Fruit fly (Drosophila melanogaster): ENCODE measurements around the gene Unc-76.

Unc-76 gene

DNA sequence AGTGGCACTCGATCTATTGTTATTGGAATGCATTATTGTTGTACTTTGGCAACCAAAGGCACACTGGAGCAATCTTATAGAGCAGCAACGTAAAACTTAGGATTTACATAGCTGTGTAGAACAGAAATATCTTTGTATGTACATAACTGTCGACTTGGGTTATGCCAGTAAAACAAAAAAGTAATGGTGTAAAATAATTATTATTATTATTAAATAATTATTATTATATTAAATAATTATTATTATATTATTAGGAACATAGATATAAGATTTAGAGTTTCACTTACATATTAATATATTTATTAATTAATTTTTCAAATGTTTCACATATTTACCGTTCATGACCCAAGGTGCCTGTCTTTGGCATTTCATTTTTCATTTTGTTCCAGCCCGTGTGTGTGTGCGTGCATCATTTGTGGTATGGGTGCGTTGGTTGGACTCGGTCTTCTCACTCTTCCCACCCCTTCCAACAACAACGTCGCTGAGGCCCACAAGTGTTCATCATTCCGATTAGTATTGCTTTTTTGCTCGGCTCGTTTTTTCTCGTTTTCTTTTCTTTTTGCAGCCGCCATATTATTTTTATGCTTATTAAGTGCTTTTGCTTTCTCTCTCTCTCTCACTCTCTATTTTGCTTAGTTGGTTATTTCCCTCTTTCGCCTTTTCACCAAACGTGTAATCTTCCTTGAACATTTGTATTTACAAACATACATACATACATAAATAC lies 43.7 kb downstream of the Unc-76 start (continued):
- TF ChIP-seq zfh2 (GFP tag; optimal IDR thresholded peaks at IDR 0.05) (peak; percentile 86), CkIIα-i1 (GFP tag; IDR thresholded peaks at IDR 0.05) (no peak), Lhr (GFP tag; optimal IDR thresholded peaks at IDR 0.05) (peak; percentile 69)

DNA sequence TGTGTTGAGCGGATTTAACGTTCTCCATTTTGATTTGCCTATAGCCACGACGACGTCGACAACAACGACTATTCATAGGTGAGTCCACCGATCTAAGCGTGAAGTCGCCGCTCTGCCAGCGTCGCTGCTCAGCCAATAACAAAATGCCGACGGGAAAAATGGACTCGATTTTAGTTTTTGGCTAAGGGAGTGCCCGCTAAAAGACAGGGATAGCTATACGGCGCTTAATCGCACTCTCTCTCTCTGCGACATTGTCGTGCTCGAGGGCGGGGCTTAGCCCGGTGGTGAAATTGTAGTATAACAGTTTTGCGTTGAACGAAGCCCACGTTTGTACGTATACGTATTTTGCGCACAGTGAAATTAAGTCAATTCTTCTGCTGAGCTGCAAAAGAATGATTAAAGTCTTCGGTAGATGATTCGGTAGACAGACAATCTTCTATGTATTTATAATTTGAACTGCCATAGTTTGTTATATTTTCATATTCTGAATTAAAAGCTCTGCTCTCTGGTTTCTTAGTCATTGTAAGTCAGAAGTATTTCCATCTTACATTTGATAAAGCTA lies 45.2 kb downstream of the Unc-76 start:
- TF ChIP-seq jigr1 (GFP tag; IDR thresholded peaks at IDR 0.05) (no peak), Sox100B (GFP tag; optimal IDR thresholded peaks at IDR 0.05) (no peak), ftz-f1 (GFP tag; optimal IDR thresholded peaks at IDR 0.05) (peak; percentile 40), Hand (GFP tag; optimal IDR thresholded peaks at IDR 0.05) (no peak), CrebB (tag; optimal IDR thresholded peaks at IDR 0.05) (no peak), CG2120 (GFP tag; optimal IDR thresholded peaks at IDR 0.05) (no peak), CG8924 (tag; optimal IDR thresholded peaks at IDR 0.05) (no peak), CG8388 (GFP tag; optimal IDR thresholded peaks at IDR 0.05) (peak; percentile 91), CG33557 (GFP tag; optimal IDR thresholded peaks at IDR 0.05) (no peak), CG30431 (GFP tag; optimal IDR thresholded peaks at IDR 0.05) (no peak), CG11560 (tag; IDR thresholded peaks at IDR 0.05) (no peak), slp2 (GFP tag; optimal IDR thresholded peaks at IDR 0.05) (no peak), zen (tag; optimal IDR thresholded peaks at IDR 0.05) (peak; percentile 31), CG16779 (GFP tag; IDR thresholded peaks at IDR 0.05) (no peak), tgo (GFP tag; IDR thresholded peaks at IDR 0.05) (no peak), Spps (tag; optimal IDR thresholded peaks at IDR 0.05) (no peak), CG30403 (GFP tag; optimal IDR thresholded peaks at IDR 0.05) (no peak), CG34224 (GFP tag; IDR thresholded peaks at IDR 0.05; ENCODE audit: partially characterized antibody) (0 out of 3 replicates have a peak, but pooled peaks have one; percentile 19), mld (GFP tag; IDR thresholded peaks at IDR 0.05; ENCODE audit: partially characterized antibody) (no peak), Chrac-16 (GFP tag; optimal IDR thresholded peaks at IDR 0.05) (no peak), CG12391 (tag; optimal IDR thresholded peaks at IDR 0.05) (no peak), E2f1 (GFP tag; IDR thresholded peaks at IDR 0.05) (no peak), sug (tag; optimal IDR thresholded peaks at IDR 0.05) (no peak), dm (GFP tag; optimal IDR thresholded peaks at IDR 0.05) (no peak), CG12071 (GFP tag; optimal IDR thresholded peaks at IDR 0.05) (no peak), insv (GFP tag; optimal IDR thresholded peaks at IDR 0.05) (no peak), CG7963 (GFP tag; IDR thresholded peaks at IDR 0.05; ENCODE audit: partially characterized antibody) (no peak), CG7928 (GFP tag; optimal IDR thresholded peaks at IDR 0.05) (no peak), Poxn (GFP tag; IDR thresholded peaks at IDR 0.05) (no peak), wor (GFP tag; IDR thresholded peaks at IDR 0.05) (no peak), wek (GFP tag; optimal IDR thresholded peaks at IDR 0.05) (no peak), Nf-YC (tag; optimal IDR thresholded peaks at IDR 0.05) (peak; percentile 99), CHES-1-like (GFP tag; optimal IDR thresholded peaks at IDR 0.05) (no peak), CG4707 (GFP tag; optimal IDR thresholded peaks at IDR 0.05) (no peak), YL-1 (GFP tag; optimal IDR thresholded peaks at IDR 0.05) (no peak), row (GFP tag; IDR thresholded peaks at IDR 0.05) (peak; percentile 26; the same call in 1 of the 3 replicates), nau (GFP tag; optimal IDR thresholded peaks at IDR 0.05) (no peak), gsb-n (tag; optimal IDR thresholded peaks at IDR 0.05) (peak; percentile 37), crp (GFP tag; optimal IDR thresholded peaks at IDR 0.05) (no peak), lab (GFP tag; optimal IDR thresholded peaks at IDR 0.05) (no peak), ap (GFP tag; IDR thresholded peaks at IDR 0.05) (no peak), ATbp (GFP tag; optimal IDR thresholded peaks at IDR 0.05) (no peak), Nf-YB (GFP tag; optimal IDR thresholded peaks at IDR 0.05) (peak; percentile 99), CG16813 (GFP tag; IDR thresholded peaks at IDR 0.05; ENCODE audit: partially characterized antibody) (no peak)
